Worm (Caenorhabditis elegans) whole organism, late embryonic: Measurements from ENCODE around the gene wdr-83.

Experiments used
- C38D4.7 ChIP-seq: fragments of 200-800 bp; sonication (Bioruptor generic); optimal IDR thresholded peaks from 2 replicates; lab custom pipeline; 2018; ENCODE audit warnings: mild to moderate bottlenecking, missing genetic modification characterization, moderate library complexity, missing compliant biosample characterization
- ama-1 ChIP-seq: fragments of 150-350 bp; optimal IDR thresholded peaks from 2 replicates; lab custom pipeline; 2014
- ceh-9 ChIP-seq: sonication (generic microtip); optimal IDR thresholded peaks from 2 replicates; lab custom pipeline; 2016; ENCODE audit warnings: mild to moderate bottlenecking, missing genetic modification characterization, inconsistent platforms, missing compliant biosample characterization
- che-1 ChIP-seq: sonication (generic microtip); optimal IDR thresholded peaks from 2 replicates; lab custom pipeline; 2016; ENCODE audit warnings: mild to moderate bottlenecking, missing genetic modification characterization, missing compliant biosample characterization
- fkh-10 ChIP-seq: fragments of 150-350 bp; optimal IDR thresholded peaks from 2 replicates; lab custom pipeline; 2014; ENCODE audit warnings: missing biosample characterization, missing genetic modification reagents, missing genetic modification characterization
- hlh-13 ChIP-seq: fragments of 200-800 bp; sonication (Bioruptor generic); optimal IDR thresholded peaks from 2 replicates; lab custom pipeline; 2018; ENCODE audit warnings: mild to moderate bottlenecking, missing genetic modification characterization, missing compliant biosample characterization
- hlh-15 ChIP-seq: sonication (generic microtip); optimal IDR thresholded peaks from 2 replicates; lab custom pipeline; 2016; ENCODE audit warnings: missing genetic modification characterization, missing compliant biosample characterization
- nfya-1 ChIP-seq: sonication (generic microtip); optimal IDR thresholded peaks from 2 replicates; lab custom pipeline; 2017; ENCODE audit warnings: missing genetic modification characterization, mild to moderate bottlenecking, missing compliant biosample characterization, antibody characterized with exemption, moderate library complexity
- nhr-11 ChIP-seq: fragments of 150-350 bp; optimal IDR thresholded peaks from 2 replicates; lab custom pipeline; 2014; ENCODE audit warnings: missing biosample characterization, missing genetic modification characterization
- nhr-232 ChIP-seq: sonication (generic microtip); optimal IDR thresholded peaks from 2 replicates; lab custom pipeline; 2016; ENCODE audit warnings: missing genetic modification characterization, missing compliant biosample characterization
- pax-1 ChIP-seq: fragments of 150-350 bp; optimal IDR thresholded peaks from 2 replicates; lab custom pipeline; 2014; ENCODE audit warnings: missing biosample characterization, missing genetic modification characterization
- pha-4 ChIP-seq: fragments of 150-350 bp; optimal IDR thresholded peaks from 2 replicates; lab custom pipeline; 2018; ENCODE audit warnings: missing biosample characterization, missing genetic modification reagents, missing genetic modification characterization
- pros-1 ChIP-seq: fragments of 150-350 bp; optimal IDR thresholded peaks from 2 replicates; lab custom pipeline; 2014; ENCODE audit warnings: missing biosample characterization, missing genetic modification reagents, missing genetic modification characterization
- unc-55 ChIP-seq: sonication (generic microtip); optimal IDR thresholded peaks from 2 replicates; lab custom pipeline; 2017; ENCODE audit warnings: missing biosample characterization, missing genetic modification reagents, missing genetic modification characterization

- TF ChIP-seq hlh-15 (tag; lab: Kevin White, UChicago), result no peak
- TF ChIP-seq nhr-11, result no peak
- no peak for TF ChIP-seq pha-4 (tag; lab: Kevin White, UChicago)
- TF ChIP-seq ama-1 (lab: Kevin White, UChicago), result no peak
- no peak for TF ChIP-seq nhr-232
- TF ChIP-seq fkh-10, result no peak
- TF ChIP-seq che-1 (tag; lab: Kevin White, UChicago), result no peak
- no peak for TF ChIP-seq pros-1 (tag; lab: Kevin White, UChicago)
- no peak for TF ChIP-seq ceh-9
- no peak for TF ChIP-seq hlh-13 (GFP tag; lab: Kevin White, UChicago)
- no peak for TF ChIP-seq unc-55 (GFP tag; lab: Kevin White, UChicago)
- TF ChIP-seq C38D4.7 (GFP tag; lab: Kevin White, UChicago), result no peak
- no peak for TF ChIP-seq pax-1 (tag; lab: Kevin White, UChicago)
- no peak for TF ChIP-seq nfya-1 (tag; lab: Kevin White, UChicago)
Observed at ce11 chrII:5042381-5042930, 10.9 kb upstream of the wdr-83 start.
